Worm (Caenorhabditis elegans) whole organism, L1 larva: ENCODE results near the gene C37C3.1.

Source experiments
- C34B4.2 ChIP-seq: sonication (generic microtip); optimal IDR thresholded peaks from 2 replicates; lab custom pipeline; 2017; ENCODE audit warnings: mild to moderate bottlenecking, missing genetic modification characterization, missing compliant biosample characterization
- lin-39 ChIP-seq: fragments of 150-350 bp; optimal IDR thresholded peaks from 2 replicates; lab custom pipeline; 2014; ENCODE audit warnings: missing biosample characterization, missing genetic modification reagents, missing genetic modification characterization
- nhr-77 ChIP-seq: fragments of 150-350 bp; optimal IDR thresholded peaks from 2 replicates; lab custom pipeline; 2014; ENCODE audit warnings: missing biosample characterization, missing genetic modification characterization
- unc-130 ChIP-seq: fragments of 150-350 bp; optimal IDR thresholded peaks from 2 replicates; lab custom pipeline; 2017; ENCODE audit warnings: missing biosample characterization, missing genetic modification characterization, inconsistent platforms
- ztf-11 ChIP-seq, 2 experiments: sonication (generic microtip); optimal IDR thresholded peaks; 2 replicates each; lab custom pipeline; 2016 to 2017; ENCODE audit warnings: missing genetic modification characterization in 2 of 2, missing biosample characterization in 1 of 2, missing compliant biosample characterization in 1 of 2

DNA sequence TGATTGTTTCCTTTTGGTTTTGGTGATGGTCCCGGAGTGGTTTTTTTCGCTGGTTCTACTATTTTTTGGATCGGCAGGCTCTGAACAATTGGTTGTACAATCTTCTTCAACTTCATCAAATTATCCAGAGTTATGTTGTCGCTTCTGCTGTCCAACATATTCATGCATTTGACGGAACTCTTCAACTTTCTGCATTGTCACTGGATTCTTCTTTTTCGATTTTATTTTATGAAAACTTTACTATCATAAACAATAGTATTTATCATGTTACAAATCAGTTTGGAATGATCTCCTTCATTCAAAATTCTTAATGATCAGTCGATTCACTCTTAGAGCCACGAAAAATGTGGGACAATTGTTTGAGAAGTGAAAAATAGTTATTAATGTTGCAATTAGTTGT, 5.7 kb upstream of the C37C3.1 start:
- TF ChIP-seq unc-130 (tag; lab: Kevin White, UChicago) (no peak), C34B4.2 (tag; lab: Kevin White, UChicago) (no peak), nhr-77 (tag; lab: Kevin White, UChicago) (no peak), ztf-11 (tag; optimal IDR thresholded peaks at IDR 0.05; lab: Kevin White, UChicago) (no peak), lin-39 (tag; lab: Kevin White, UChicago) (no peak)
